Worm (Caenorhabditis elegans) whole organism, early embryonic: ENCODE measurements around the gene C36E8.6.
A peak's percentile ranks its signal among the peaks of the same experiment; 100 is the strongest.

ENCODE experiments used
- B0310.2 ChIP-seq: sonication (generic microtip); optimal IDR thresholded peaks from 2 replicates; lab custom pipeline; 2016; ENCODE audit warnings: mild to moderate bottlenecking, missing genetic modification characterization, missing compliant biosample characterization
- F13C5.2 ChIP-seq: sonication (generic microtip); optimal IDR thresholded peaks from 2 replicates; lab custom pipeline; 2017; ENCODE audit warnings: mild to moderate bottlenecking, missing genetic modification characterization, inconsistent platforms, missing compliant biosample characterization
- aly-1 ChIP-seq: sonication (generic microtip); optimal IDR thresholded peaks from 2 replicates; lab custom pipeline; 2016; ENCODE audit warnings: missing genetic modification characterization, missing compliant biosample characterization
- ama-1 ChIP-seq: fragments of 150-350 bp; optimal IDR thresholded peaks from 2 replicates; lab custom pipeline; 2014
- ceh-13 ChIP-seq: fragments of 200-800 bp; sonication (Bioruptor generic); optimal IDR thresholded peaks from 2 replicates; lab custom pipeline; 2018; ENCODE audit warnings: mild to moderate bottlenecking, missing genetic modification characterization, missing compliant biosample characterization
- ceh-36 ChIP-seq: sonication (generic microtip); optimal IDR thresholded peaks from 2 replicates; lab custom pipeline; 2016; ENCODE audit warnings: missing genetic modification characterization, inconsistent platforms, missing compliant biosample characterization
- ets-7 ChIP-seq: sonication (generic microtip); optimal IDR thresholded peaks from 2 replicates; lab custom pipeline; 2016; ENCODE audit warnings: missing genotype, missing genetic modification characterization, missing compliant biosample characterization
- flt-1 ChIP-seq: fragments of 200-800 bp; sonication (Bioruptor generic); IDR thresholded peaks from 2 replicates; pipeline ENCODE4 v1.3.6; 2022; ENCODE audit warnings: missing genetic modification characterization, missing compliant biosample characterization
- hmbx-1 ChIP-seq: sonication (generic microtip); optimal IDR thresholded peaks from 2 replicates; lab custom pipeline; 2016; ENCODE audit warnings: mild to moderate bottlenecking, missing genetic modification characterization, missing compliant biosample characterization
- hmg-4 ChIP-seq: fragments of 200-800 bp; sonication (Bioruptor generic); optimal IDR thresholded peaks from 2 replicates; lab custom pipeline; 2018; ENCODE audit warnings: mild to moderate bottlenecking, missing genetic modification characterization, missing compliant biosample characterization
- hnd-1 ChIP-seq: sonication (generic microtip); optimal IDR thresholded peaks from 2 replicates; lab custom pipeline; 2016; ENCODE audit warnings: missing genetic modification characterization, missing compliant biosample characterization
- pes-1 ChIP-seq: fragments of 200-800 bp; sonication (Bioruptor generic); IDR thresholded peaks from 2 replicates; pipeline ENCODE4 v1.3.6; 2022; ENCODE audit warnings: missing genetic modification reagents, missing genetic modification characterization, missing compliant biosample characterization
- scrt-1 ChIP-seq: fragments of 200-800 bp; sonication (Bioruptor generic); IDR thresholded peaks from 2 replicates; pipeline ENCODE4 v1.3.6; 2022; ENCODE audit warnings: missing genetic modification characterization, missing compliant biosample characterization
- sea-1 ChIP-seq: fragments of 200-800 bp; sonication (Bioruptor generic); conservative IDR thresholded peaks from 2 replicates; pipeline ENCODE4 v1.3.6; 2022; ENCODE audit warnings: missing genetic modification characterization, missing compliant biosample characterization
- tbx-11 ChIP-seq: fragments of 200-800 bp; sonication (Bioruptor generic); IDR thresholded peaks from 2 replicates; pipeline ENCODE4 v1.3.6; 2022; ENCODE audit warnings: missing genetic modification characterization, missing compliant biosample characterization
- tbx-37 ChIP-seq: fragments of 200-800 bp; sonication (Bioruptor generic); conservative IDR thresholded peaks from 2 replicates; pipeline ENCODE4 v1.3.6; 2022; ENCODE audit warnings: missing genetic modification reagents, missing genetic modification characterization, missing compliant biosample characterization
- tra-4 ChIP-seq: sonication (generic microtip); optimal IDR thresholded peaks from 2 replicates; lab custom pipeline; 2017; ENCODE audit warnings: missing genetic modification characterization, missing compliant biosample characterization

C36E8.6 gene

ce11 chrIII:4009181-4009580 is 21.3 kb downstream of the C36E8.6 start:
- no peak for TF ChIP-seq B0310.2
- TF ChIP-seq hmg-4, result no peak
- TF ChIP-seq pes-1 (GFP tag; lab: Robert Waterston, UW), result no peak
- no peak for TF ChIP-seq ets-7
- TF ChIP-seq ceh-36 (tag; lab: Kevin White, UChicago), result no peak
- no peak for TF ChIP-seq hmbx-1
- TF ChIP-seq F13C5.2 (tag; lab: Kevin White, UChicago), result no peak
- no peak for TF ChIP-seq ama-1 (lab: Kevin White, UChicago)
- no peak for TF ChIP-seq sea-1 (GFP tag; lab: Robert Waterston, UW)

DNA sequence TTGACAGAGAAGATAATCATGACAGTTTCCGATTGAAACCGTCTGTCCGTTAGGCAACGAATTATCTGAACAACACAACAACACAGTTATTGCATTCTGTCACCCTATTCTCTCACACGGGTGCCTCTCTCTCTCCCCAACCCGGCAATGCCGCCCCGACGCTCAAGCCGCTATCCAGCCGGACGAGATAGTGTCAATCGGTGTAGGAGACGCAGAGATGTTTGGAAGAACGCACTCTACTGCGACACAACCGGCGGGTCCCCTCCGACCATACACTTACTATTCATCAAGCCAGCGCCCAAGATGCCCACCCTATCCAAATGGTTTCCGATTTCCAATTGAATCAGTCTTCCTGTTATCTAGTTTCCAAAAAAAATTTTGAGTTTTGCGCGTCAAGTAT is 22.3 kb downstream of the C36E8.6 start:
- TF ChIP-seq hmbx-1 (no peak), F13C5.2 (tag; lab: Kevin White, UChicago) (peak; percentile 31), tbx-37 (GFP tag; lab: Robert Waterston, UW) (no peak), ets-7 (no peak), aly-1 (tag; lab: Kevin White, UChicago) (peak; percentile 69), hmg-4 (peak; percentile 57)

DNA sequence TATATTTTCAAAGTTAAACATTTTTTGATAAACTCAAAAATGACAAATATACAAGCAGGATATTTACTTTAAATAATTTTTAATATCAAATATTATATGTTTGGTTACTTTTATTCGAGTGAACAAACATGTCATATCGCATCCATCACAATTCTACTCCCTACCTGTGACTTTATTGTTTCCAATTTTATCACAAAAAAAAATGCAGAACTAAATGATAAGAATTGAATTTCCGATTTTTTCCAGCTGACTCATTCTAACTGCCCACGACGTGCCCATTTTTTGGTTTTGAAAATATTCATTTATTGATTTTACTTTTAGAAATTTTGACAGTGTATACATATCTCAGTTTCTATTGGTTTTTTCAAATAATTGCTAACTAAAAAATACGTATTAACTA is 23.1 kb downstream of the C36E8.6 start:
- TF ChIP-seq ets-7 (no peak), ceh-13 (GFP tag; lab: Kevin White, UChicago) (no peak), pes-1 (GFP tag; lab: Robert Waterston, UW) (no peak), hmg-4 (no peak), ceh-36 (tag; lab: Kevin White, UChicago) (no peak), aly-1 (tag; lab: Kevin White, UChicago) (no peak), tbx-11 (GFP tag; lab: Robert Waterston, UW) (no peak)

- TF ChIP-seq flt-1 (no peak), F13C5.2 (tag; lab: Kevin White, UChicago) (no peak), tra-4 (tag; lab: Kevin White, UChicago) (no peak), aly-1 (tag; lab: Kevin White, UChicago) (no peak), hnd-1 (tag; lab: Kevin White, UChicago) (no peak), ama-1 (lab: Kevin White, UChicago) (no peak), tbx-11 (GFP tag; lab: Robert Waterston, UW) (no peak), ceh-36 (tag; lab: Kevin White, UChicago) (no peak), hmbx-1 (no peak), ceh-13 (GFP tag; lab: Kevin White, UChicago) (no peak), scrt-1 (GFP tag; lab: Robert Waterston, UW) (no peak), sea-1 (GFP tag; lab: Robert Waterston, UW) (no peak), pes-1 (GFP tag; lab: Robert Waterston, UW) (no peak), tbx-37 (GFP tag; lab: Robert Waterston, UW) (no peak), ets-7 (no peak), hmg-4 (no peak)
Observed at ce11 chrIII:4012036-4012435, 24.2 kb downstream of the C36E8.6 start, which contains the start of gene C36E8.4. Gene C36E8.4, plus strand, starts transcription at chrIII:4012336.

DNA sequence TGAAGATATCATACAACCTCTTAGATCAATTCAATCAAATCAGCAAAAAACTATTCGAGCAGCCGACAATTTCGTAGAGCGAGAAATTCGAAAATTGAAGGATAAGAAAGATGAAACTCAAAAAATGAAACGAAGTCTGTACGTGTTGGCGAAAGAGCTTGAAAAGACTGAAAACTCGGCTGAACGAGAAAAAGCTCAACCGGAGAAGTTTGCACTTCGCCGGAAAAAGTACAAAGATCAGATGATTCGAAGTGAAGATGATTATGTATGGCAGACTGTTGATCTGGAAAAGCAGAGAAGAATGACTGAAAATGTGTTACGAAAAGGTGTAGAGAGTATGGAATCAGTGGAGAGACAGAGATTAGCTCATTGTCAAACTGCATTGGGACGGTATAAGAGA is 25.2 kb downstream of the C36E8.6 start:
- TF ChIP-seq F13C5.2 (tag; lab: Kevin White, UChicago) (no peak), hmbx-1 (no peak), aly-1 (tag; lab: Kevin White, UChicago) (no peak), hmg-4 (no peak), hnd-1 (tag; lab: Kevin White, UChicago) (no peak), scrt-1 (GFP tag; lab: Robert Waterston, UW) (no peak)

ce11 chrIII:4015382-4015986 is 27.6 kb downstream of the C36E8.6 start:
- TF ChIP-seq aly-1 (tag; lab: Kevin White, UChicago) (no peak), ama-1 (lab: Kevin White, UChicago) (peak; percentile 38)

ce11 chrIII:4017527-4017926 is 29.7 kb downstream of the C36E8.6 start, which contains the start of gene tbb-2:
Gene tbb-2, minus strand, starts transcription at chrIII:4017627.
- TF ChIP-seq ama-1 (lab: Kevin White, UChicago) (no peak), tbx-37 (GFP tag; lab: Robert Waterston, UW) (no peak), ceh-13 (GFP tag; lab: Kevin White, UChicago) (no peak), aly-1 (tag; lab: Kevin White, UChicago) (no peak), tra-4 (tag; lab: Kevin White, UChicago) (no peak), sea-1 (GFP tag; lab: Robert Waterston, UW) (no peak), B0310.2 (no peak), pes-1 (GFP tag; lab: Robert Waterston, UW) (no peak), tbx-11 (GFP tag; lab: Robert Waterston, UW) (no peak), F13C5.2 (tag; lab: Kevin White, UChicago) (no peak), flt-1 (no peak), ceh-36 (tag; lab: Kevin White, UChicago) (no peak), scrt-1 (GFP tag; lab: Robert Waterston, UW) (no peak), hmg-4 (no peak), ets-7 (no peak)

DNA sequence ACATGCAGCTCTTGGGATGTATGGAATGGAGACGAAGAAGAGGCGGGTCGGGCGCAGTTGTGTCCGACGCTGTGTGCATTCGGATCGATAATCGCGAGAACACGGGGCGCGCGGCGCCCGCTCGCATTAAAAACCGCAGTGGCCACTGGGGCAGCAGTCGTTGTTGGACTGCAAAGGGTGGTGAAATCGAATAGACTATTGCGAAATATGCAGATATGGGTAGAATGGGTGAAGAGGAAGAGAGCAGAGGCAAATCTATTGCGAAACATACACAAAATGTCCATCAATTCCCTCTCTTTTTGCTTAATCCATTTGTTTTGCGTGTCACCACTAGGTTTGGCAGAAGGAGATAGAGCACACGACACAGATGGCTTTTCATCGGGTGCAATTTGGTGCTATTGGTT is 30.2 kb downstream of the C36E8.6 start:
- TF ChIP-seq ceh-36 (tag; lab: Kevin White, UChicago) (no peak), tbx-11 (GFP tag; lab: Robert Waterston, UW) (no peak), flt-1 (no peak), hnd-1 (tag; lab: Kevin White, UChicago) (no peak), aly-1 (tag; lab: Kevin White, UChicago) (no peak), sea-1 (GFP tag; lab: Robert Waterston, UW) (no peak), ama-1 (lab: Kevin White, UChicago) (no peak), tra-4 (tag; lab: Kevin White, UChicago) (no peak), B0310.2 (no peak), pes-1 (GFP tag; lab: Robert Waterston, UW) (no peak), hmbx-1 (no peak), tbx-37 (GFP tag; lab: Robert Waterston, UW) (no peak), ceh-13 (GFP tag; lab: Kevin White, UChicago) (no peak), F13C5.2 (tag; lab: Kevin White, UChicago) (no peak), scrt-1 (GFP tag; lab: Robert Waterston, UW) (no peak), hmg-4 (no peak), ets-7 (no peak)
